Fruit fly (Drosophila melanogaster): ENCODE measurements around the gene Lip4.

Gene Lip4

DNA sequence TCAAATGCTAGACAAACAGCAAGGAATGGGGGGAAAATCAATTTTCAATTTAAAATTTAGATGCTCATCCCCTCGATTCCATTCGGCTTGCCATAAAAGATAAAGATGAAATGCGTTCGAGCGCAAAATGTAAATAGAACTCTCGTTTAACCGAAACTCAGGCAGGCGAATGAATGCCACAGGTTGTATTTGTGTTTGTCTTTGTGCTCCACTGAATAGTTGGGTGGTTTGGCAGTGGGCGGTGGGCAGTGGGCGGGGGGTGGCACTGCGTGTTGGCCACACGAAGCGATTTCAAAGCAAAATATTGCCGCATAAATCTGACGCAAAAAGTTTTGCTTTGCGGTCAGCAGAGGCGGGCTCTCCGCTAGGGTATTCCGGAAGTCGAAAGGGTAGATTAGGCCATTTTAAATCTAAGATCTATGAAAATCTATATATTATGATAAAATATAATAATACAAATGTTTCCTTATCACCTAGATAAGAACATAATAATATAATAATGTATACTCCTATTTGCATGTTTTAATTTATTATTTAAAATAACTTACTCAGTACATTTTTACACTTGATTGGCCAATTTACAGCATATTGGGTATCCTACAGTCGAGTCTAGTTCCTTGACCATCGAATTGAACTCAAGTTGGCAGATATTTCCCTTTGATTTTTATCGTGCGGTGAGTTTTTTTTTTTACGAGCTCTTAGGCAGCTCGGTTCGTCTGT lies 5.0 kb upstream of the Lip4 start (continued):
- TF ChIP-seq Blimp-1 (GFP tag; optimal IDR thresholded peaks at IDR 0.05): no peak
- no peak for TF ChIP-seq CG1621 (tag; optimal IDR thresholded peaks at IDR 0.05)
- no peak for TF ChIP-seq CG6163 (GFP tag; IDR thresholded peaks at IDR 0.05)
- TF ChIP-seq CG8119 (GFP tag; IDR thresholded peaks at IDR 0.05): peak; percentile 55; the same call in 2 of the 3 replicates
- peak; percentile 9 for TF ChIP-seq acj6 (GFP tag; optimal IDR thresholded peaks at IDR 0.05)
- TF ChIP-seq svp (GFP tag): no peak
- TF ChIP-seq CG8319 (GFP tag; optimal IDR thresholded peaks at IDR 0.05): no peak
- TF ChIP-seq CG3032 (tag; optimal IDR thresholded peaks at IDR 0.05): no peak
- no peak for TF ChIP-seq eg (GFP tag; IDR thresholded peaks at IDR 0.05)
- TF ChIP-seq CG9139 (GFP tag; optimal IDR thresholded peaks at IDR 0.05): no peak
- no peak for TF ChIP-seq Ets96B (tag; optimal IDR thresholded peaks at IDR 0.05)
- TF ChIP-seq net (GFP tag; optimal IDR thresholded peaks at IDR 0.05): no peak
- TF ChIP-seq CG34406 (GFP tag; optimal IDR thresholded peaks at IDR 0.05): no peak
- TF ChIP-seq CG10669 (GFP tag; optimal IDR thresholded peaks at IDR 0.05): no peak
- TF ChIP-seq Eip78C (GFP tag): peak; percentile 46
- peak; percentile 8 for TF ChIP-seq CG10631 (GFP tag; optimal IDR thresholded peaks at IDR 0.05)
- TF ChIP-seq CG31627 (GFP tag; optimal IDR thresholded peaks at IDR 0.05): no peak

DNA sequence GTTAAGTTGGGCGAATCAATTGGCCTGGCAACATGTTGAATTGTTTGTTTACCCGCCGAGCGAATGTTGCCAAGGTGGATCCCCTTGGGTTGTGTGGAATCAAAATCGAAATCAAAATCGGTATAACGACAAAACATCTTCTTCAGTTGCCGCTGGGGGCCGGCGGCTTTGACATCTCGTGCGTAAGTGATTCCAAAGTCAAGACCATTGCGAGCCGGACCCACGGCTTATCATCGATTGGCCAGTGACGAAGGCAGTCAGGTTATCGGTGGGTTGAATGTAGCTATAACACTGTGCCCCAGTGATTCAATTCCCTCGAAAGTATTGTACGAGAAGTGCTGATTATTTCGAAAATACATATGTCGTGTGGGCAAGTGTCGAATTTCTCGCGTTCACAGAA lies 1.6 kb downstream of the Lip4 start:
- peak; percentile 99 for TF ChIP-seq svp (GFP tag)
- TF ChIP-seq salr (GFP tag; optimal IDR thresholded peaks at IDR 0.05): no peak

DNA sequence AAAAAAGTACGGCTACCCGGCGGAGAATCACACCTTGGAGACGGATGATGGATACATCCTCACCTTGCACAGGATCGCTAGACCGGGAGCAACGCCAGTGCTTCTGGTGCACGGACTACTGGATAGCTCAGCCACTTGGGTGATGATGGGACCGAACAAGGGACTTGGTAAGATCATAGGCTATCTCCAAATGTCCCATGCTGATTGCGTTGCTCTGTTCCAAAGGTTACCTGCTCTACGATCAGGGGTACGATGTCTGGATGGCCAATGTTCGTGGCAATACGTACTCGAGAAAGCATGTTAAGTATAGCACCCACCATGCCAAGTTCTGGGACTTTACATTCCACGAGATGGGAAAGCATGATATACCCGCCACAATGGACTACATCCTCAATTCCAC lies 2.7 kb downstream of the Lip4 start:
- no peak for TF ChIP-seq CG10631 (GFP tag; optimal IDR thresholded peaks at IDR 0.05)
- TF ChIP-seq svp (GFP tag): peak; percentile 93

DNA sequence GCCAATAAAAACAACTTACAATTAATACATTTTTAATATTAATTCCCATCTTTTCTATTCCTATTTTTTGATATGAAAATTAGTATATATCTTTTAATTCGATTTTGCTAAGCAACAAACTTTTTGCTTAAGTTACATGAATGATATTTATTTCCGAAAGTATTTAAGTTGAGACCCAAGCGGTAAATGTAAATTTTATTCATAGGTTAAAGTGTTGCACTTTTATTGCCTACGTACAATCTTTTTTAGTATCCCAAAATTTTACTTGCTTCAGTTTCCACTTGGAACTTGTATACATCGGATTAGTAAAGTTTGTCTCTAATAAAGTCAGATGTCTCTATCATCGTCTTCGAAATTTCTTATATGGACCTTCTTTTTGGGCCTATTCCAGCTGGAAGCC lies 4.1 kb downstream of the Lip4 start, which contains the start of gene CG18301:
TSS of gene CG18301 (plus strand) at position 301 of the 400 bp plus-strand sequence.
- no peak for TF ChIP-seq CG6854 (GFP tag; optimal IDR thresholded peaks at IDR 0.05)
- no peak for TF ChIP-seq CG16779 (tag; optimal IDR thresholded peaks at IDR 0.05)
- TF ChIP-seq OdsH (GFP tag; optimal IDR thresholded peaks at IDR 0.05): no peak
- TF ChIP-seq ss (GFP tag; optimal IDR thresholded peaks at IDR 0.05): no peak
- no peak for TF ChIP-seq net (GFP tag; optimal IDR thresholded peaks at IDR 0.05)
- TF ChIP-seq CG3919 (GFP tag; optimal IDR thresholded peaks at IDR 0.05): no peak
- no peak for TF ChIP-seq CG10631 (GFP tag; optimal IDR thresholded peaks at IDR 0.05)
- no peak for TF ChIP-seq Eip75B (GFP tag; optimal IDR thresholded peaks at IDR 0.05)
- TF ChIP-seq Blimp-1 (GFP tag; optimal IDR thresholded peaks at IDR 0.05): no peak
- no peak for TF ChIP-seq CG1621 (tag; optimal IDR thresholded peaks at IDR 0.05)

- no peak for TF ChIP-seq CG10631 (GFP tag; optimal IDR thresholded peaks at IDR 0.05)
- TF ChIP-seq CG6854 (GFP tag; optimal IDR thresholded peaks at IDR 0.05): no peak
- no peak for TF ChIP-seq acj6 (GFP tag; optimal IDR thresholded peaks at IDR 0.05)
- no peak for TF ChIP-seq Smox (GFP tag; optimal IDR thresholded peaks at IDR 0.05)
- TF ChIP-seq cyc (GFP tag; optimal IDR thresholded peaks at IDR 0.05): no peak
- no peak for TF ChIP-seq Ets21C (GFP tag; optimal IDR thresholded peaks at IDR 0.05)
- TF ChIP-seq CG6276 (GFP tag; optimal IDR thresholded peaks at IDR 0.05): no peak
- TF ChIP-seq CG31627 (GFP tag; optimal IDR thresholded peaks at IDR 0.05): no peak
- TF ChIP-seq CG8632 (GFP tag; optimal IDR thresholded peaks at IDR 0.05): no peak
- no peak for TF ChIP-seq ss (GFP tag; optimal IDR thresholded peaks at IDR 0.05)
- TF ChIP-seq dsx (GFP tag; optimal IDR thresholded peaks at IDR 0.05; ENCODE audit: poor library complexity, severe bottlenecking): no peak
- TF ChIP-seq CG16779 (tag; optimal IDR thresholded peaks at IDR 0.05): no peak
- TF ChIP-seq CG10669 (GFP tag; optimal IDR thresholded peaks at IDR 0.05): no peak
- no peak for TF ChIP-seq CG7368 (GFP tag; optimal IDR thresholded peaks at IDR 0.05)
- TF ChIP-seq Hr38 (GFP tag; optimal IDR thresholded peaks at IDR 0.05): no peak
- no peak for TF ChIP-seq fd85E (GFP tag; optimal IDR thresholded peaks at IDR 0.05)
- no peak for TF ChIP-seq Hr39 (GFP tag; optimal IDR thresholded peaks at IDR 0.05)
- no peak for TF ChIP-seq CG6163 (GFP tag; IDR thresholded peaks at IDR 0.05)
- no peak for TF ChIP-seq Hr4 (GFP tag; optimal IDR thresholded peaks at IDR 0.05)
Measured at dm6 chr2L:10534022-10534421, 6.7 kb downstream of the Lip4 start, which contains the start of gene CG18302. CG18302 (plus strand) TSS chr2L:10534322.
